Worm (Caenorhabditis elegans) whole organism, L1 larva: Measurements from ENCODE around the gene npl-4.2.
A peak's percentile ranks its signal among the peaks of the same experiment; 100 is the strongest.

ENCODE experiments used
- aha-1 ChIP-seq: fragments of 150-350 bp; optimal IDR thresholded peaks from 2 replicates; lab custom pipeline; 2014; ENCODE audit warnings: missing biosample characterization, missing genetic modification characterization
- alr-1 ChIP-seq: fragments of 200-800 bp; sonication (Bioruptor generic); optimal IDR thresholded peaks from 2 replicates; lab custom pipeline; 2018; ENCODE audit warnings: borderline replicate concordance, mild to moderate bottlenecking, missing genetic modification characterization, missing compliant biosample characterization
- ama-1 ChIP-seq: fragments of 150-350 bp; optimal IDR thresholded peaks from 2 replicates; lab custom pipeline; 2014
- blmp-1 ChIP-seq: fragments of 150-350 bp; optimal IDR thresholded peaks from 2 replicates; lab custom pipeline; 2014; ENCODE audit warnings: missing biosample characterization, missing genetic modification characterization
- ceh-82 ChIP-seq, 3 experiments: fragments of 150-350 bp in 1 of 3; sonication (generic microtip) in 2 of 3; optimal IDR thresholded peaks; 2 replicates each; lab custom pipeline; 2014 to 2017; ENCODE audit warnings: missing biosample characterization in 3 of 3, missing genetic modification characterization in 3 of 3
- ceh-88 ChIP-seq: fragments of 200-800 bp; sonication (Bioruptor generic); IDR thresholded peaks from 2 replicates; pipeline ENCODE4 v1.3.6; 2022; ENCODE audit warnings: missing genetic modification characterization, missing compliant biosample characterization
- ceh-90 ChIP-seq: sonication (generic microtip); optimal IDR thresholded peaks from 2 replicates; lab custom pipeline; 2016; ENCODE audit warnings: missing genetic modification characterization, missing compliant biosample characterization
- dsc-1 ChIP-seq: sonication (generic microtip); optimal IDR thresholded peaks from 2 replicates; lab custom pipeline; 2016; ENCODE audit warnings: mild to moderate bottlenecking, missing genetic modification characterization, missing compliant biosample characterization
- efl-1 ChIP-seq, 4 experiments: fragments of 150-350 bp; optimal IDR thresholded peaks in 3 of 4; peaks in 1 of 4; 1 replicate in 1 of 4; 2 replicates in 3 of 4; lab custom pipeline; 2014; ENCODE audit warnings: missing biosample characterization in 2 of 4, missing genetic modification characterization in 2 of 4, missing genetic modification reagents in 2 of 4
- egl-27 ChIP-seq, 2 experiments: fragments of 150-350 bp in 1 of 2; sonication (generic microtip); optimal IDR thresholded peaks; 3 replicates each; lab custom pipeline; 2017 to 2018; ENCODE audit warnings: missing biosample characterization in 2 of 2, missing genetic modification characterization in 2 of 2, missing genetic modification reagents in 2 of 2
- elt-2 ChIP-seq: sonication (generic microtip); optimal IDR thresholded peaks from 2 replicates; lab custom pipeline; 2016; ENCODE audit warnings: missing genetic modification characterization, mild to moderate bottlenecking, inconsistent platforms, missing compliant biosample characterization, missing genetic modification reagents
- ets-5 ChIP-seq: fragments of 200-800 bp; sonication (Bioruptor generic); IDR thresholded peaks from 2 replicates; pipeline ENCODE4 v1.3.6; 2022; ENCODE audit warnings: missing genetic modification characterization, missing compliant biosample characterization
- fkh-10 ChIP-seq: sonication (generic microtip); optimal IDR thresholded peaks from 2 replicates; lab custom pipeline; 2017; ENCODE audit warnings: missing biosample characterization, missing genetic modification reagents, missing genetic modification characterization
- fkh-8 ChIP-seq: sonication (generic microtip); optimal IDR thresholded peaks from 2 replicates; lab custom pipeline; 2016; ENCODE audit warnings: mild to moderate bottlenecking, missing genetic modification characterization, missing compliant biosample characterization
- hlh-17 ChIP-seq: fragments of 200-800 bp; sonication (Bioruptor generic); optimal IDR thresholded peaks from 2 replicates; lab custom pipeline; 2018; ENCODE audit warnings: missing genetic modification characterization, mild to moderate bottlenecking, missing compliant biosample characterization, moderate library complexity, borderline replicate concordance
- irx-1 ChIP-seq: sonication (generic microtip); optimal IDR thresholded peaks from 2 replicates; lab custom pipeline; 2016; ENCODE audit warnings: missing genetic modification characterization, missing compliant biosample characterization
- lin-13 ChIP-seq: fragments of 150-350 bp; optimal IDR thresholded peaks from 2 replicates; lab custom pipeline; 2014; ENCODE audit warnings: missing biosample characterization, missing genetic modification reagents, missing genetic modification characterization
- lin-15B ChIP-seq: fragments of 150-350 bp; sonication (generic microtip); optimal IDR thresholded peaks from 3 replicates; lab custom pipeline; 2014; ENCODE audit warnings: missing biosample characterization, missing genetic modification characterization
- lin-35 ChIP-seq, 2 experiments: fragments of 150-350 bp; optimal IDR thresholded peaks; 2 replicates each; lab custom pipeline; 2014; ENCODE audit warnings: missing biosample characterization in 2 of 2, missing genetic modification characterization in 2 of 2, missing genetic modification reagents in 2 of 2
- lin-39 ChIP-seq: fragments of 150-350 bp; optimal IDR thresholded peaks from 2 replicates; lab custom pipeline; 2014; ENCODE audit warnings: missing biosample characterization, missing genetic modification reagents, missing genetic modification characterization
- lsy-2 ChIP-seq, 2 experiments: fragments of 150-350 bp; optimal IDR thresholded peaks; 2 replicates each; lab custom pipeline; 2014; ENCODE audit warnings: missing biosample characterization in 2 of 2, missing genetic modification characterization in 2 of 2
- mab-9 ChIP-seq: fragments of 200-800 bp; sonication (Bioruptor generic); IDR thresholded peaks from 2 replicates; pipeline ENCODE4 v1.3.6; 2022; ENCODE audit warnings: missing genetic modification reagents, missing genetic modification characterization, missing compliant biosample characterization
- mdl-1 ChIP-seq, 2 experiments: fragments of 150-350 bp; optimal IDR thresholded peaks; 2 replicates each; lab custom pipeline; 2014 to 2017; ENCODE audit warnings: missing biosample characterization in 2 of 2, missing genetic modification characterization in 2 of 2, inconsistent platforms in 1 of 2
- mef-2 ChIP-seq: fragments of 150-350 bp; optimal IDR thresholded peaks from 2 replicates; lab custom pipeline; 2014; ENCODE audit warnings: missing biosample characterization, missing genetic modification characterization
- mep-1 ChIP-seq: fragments of 150-350 bp; optimal IDR thresholded peaks from 2 replicates; lab custom pipeline; 2014; ENCODE audit warnings: missing biosample characterization, missing genetic modification characterization
- nhr-19 ChIP-seq: fragments of 200-800 bp; sonication (Bioruptor generic); conservative IDR thresholded peaks from 2 replicates; pipeline ENCODE4 v1.3.6; 2022; ENCODE audit warnings: missing genetic modification characterization, missing compliant biosample characterization
- nhr-20 ChIP-seq: sonication (generic microtip); optimal IDR thresholded peaks from 2 replicates; lab custom pipeline; 2016; ENCODE audit warnings: mild to moderate bottlenecking, missing genetic modification characterization, missing compliant biosample characterization
- nhr-237 ChIP-seq: fragments of 150-350 bp; optimal IDR thresholded peaks from 2 replicates; lab custom pipeline; 2014; ENCODE audit warnings: missing biosample characterization, missing genetic modification characterization
- nhr-28 ChIP-seq: fragments of 150-350 bp; optimal IDR thresholded peaks from 2 replicates; lab custom pipeline; 2014; ENCODE audit warnings: missing biosample characterization, missing genetic modification characterization
- nhr-76 ChIP-seq: sonication (generic microtip); optimal IDR thresholded peaks from 2 replicates; lab custom pipeline; 2017; ENCODE audit warnings: missing biosample characterization, missing genetic modification characterization
- nhr-77 ChIP-seq: fragments of 150-350 bp; optimal IDR thresholded peaks from 2 replicates; lab custom pipeline; 2014; ENCODE audit warnings: missing biosample characterization, missing genetic modification characterization
- nhr-84 ChIP-seq: sonication (generic microtip); optimal IDR thresholded peaks from 2 replicates; lab custom pipeline; 2017; ENCODE audit warnings: missing biosample characterization, missing genetic modification characterization
- nhr-85 ChIP-seq: sonication (generic microtip); peaks from one replicate; lab custom pipeline; 2016; ENCODE audit warnings: missing genetic modification characterization, inconsistent platforms, missing compliant biosample characterization
- pag-3 ChIP-seq: sonication (generic microtip); optimal IDR thresholded peaks from 2 replicates; lab custom pipeline; 2017; ENCODE audit warnings: missing genetic modification characterization, mild to moderate bottlenecking, missing compliant biosample characterization, antibody characterized with exemption, borderline replicate concordance; ENCODE audit not compliant: insufficient read depth
- skn-1 ChIP-seq: fragments of 150-350 bp; optimal IDR thresholded peaks from 2 replicates; lab custom pipeline; 2014; ENCODE audit warnings: missing biosample characterization, missing genetic modification characterization
- snpc-4 ChIP-seq: fragments of 150-350 bp; optimal IDR thresholded peaks from 2 replicates; lab custom pipeline; 2014; ENCODE audit warnings: missing biosample characterization, missing genetic modification characterization
- sup-37 ChIP-seq: fragments of 200-800 bp; sonication (Bioruptor generic); optimal IDR thresholded peaks from 2 replicates; lab custom pipeline; 2018; ENCODE audit warnings: mild to moderate bottlenecking, missing genetic modification characterization, missing compliant biosample characterization
- tbx-2 ChIP-seq: sonication (generic microtip); optimal IDR thresholded peaks from 2 replicates; lab custom pipeline; 2016; ENCODE audit warnings: missing genetic modification characterization, missing compliant biosample characterization
- tlp-1 ChIP-seq: fragments of 150-350 bp; optimal IDR thresholded peaks from 2 replicates; lab custom pipeline; 2014; ENCODE audit warnings: missing biosample characterization, missing genetic modification characterization
- unc-130 ChIP-seq: fragments of 150-350 bp; optimal IDR thresholded peaks from 2 replicates; lab custom pipeline; 2017; ENCODE audit warnings: missing biosample characterization, missing genetic modification characterization, inconsistent platforms
- unc-86 ChIP-seq: sonication (generic microtip); optimal IDR thresholded peaks from 2 replicates; lab custom pipeline; 2016; ENCODE audit warnings: missing genetic modification characterization, missing compliant biosample characterization
- vab-15 ChIP-seq: sonication (generic microtip); optimal IDR thresholded peaks from 2 replicates; lab custom pipeline; 2017; ENCODE audit warnings: missing genotype, mild to moderate bottlenecking, missing genetic modification characterization, missing compliant biosample characterization
- xbp-1 ChIP-seq: sonication (generic microtip); optimal IDR thresholded peaks from 2 replicates; lab custom pipeline; 2016; ENCODE audit warnings: missing genetic modification characterization, missing compliant biosample characterization
- zip-4 ChIP-seq: fragments of 200-800 bp; sonication (Bioruptor generic); optimal IDR thresholded peaks from 2 replicates; lab custom pipeline; 2018; ENCODE audit warnings: mild to moderate bottlenecking, missing genetic modification characterization, moderate library complexity, missing compliant biosample characterization
- ztf-11 ChIP-seq, 2 experiments: sonication (generic microtip); optimal IDR thresholded peaks; 2 replicates each; lab custom pipeline; 2016 to 2017; ENCODE audit warnings: missing genetic modification characterization in 2 of 2, missing biosample characterization in 1 of 2, missing compliant biosample characterization in 1 of 2
- ztf-4 ChIP-seq: fragments of 150-350 bp; optimal IDR thresholded peaks from 2 replicates; lab custom pipeline; 2014; ENCODE audit warnings: missing biosample characterization, missing genetic modification characterization

npl-4.2 gene

ce11 chrII:5660736-5661734 is 38.3 kb downstream of the npl-4.2 start, which contains the start of the genes ift-43 and mdt-26 (continued):
- peak; percentile 54 for TF ChIP-seq hlh-17 (GFP tag; lab: Kevin White, UChicago)
- peak; percentile 88 for TF ChIP-seq unc-86
- peak; percentile 80 for TF ChIP-seq mab-9
- no peak for TF ChIP-seq egl-27 (tag; optimal IDR thresholded peaks at IDR 0.05; lab: Kevin White, UChicago)
- peak; percentile 90 for TF ChIP-seq nhr-20 (tag; lab: Kevin White, UChicago)
- TF ChIP-seq lin-39 (tag; lab: Kevin White, UChicago) = peak; percentile 38
- TF ChIP-seq lsy-2 (tag; optimal IDR thresholded peaks at IDR 0.05; lab: Kevin White, UChicago) = peak; percentile 83 to 90
- peak; percentile 44 for TF ChIP-seq blmp-1 (tag; lab: Kevin White, UChicago)
- peak; percentile 84 for TF ChIP-seq skn-1 (tag; lab: Kevin White, UChicago)
- peak; percentile 67 for TF ChIP-seq lin-13 (GFP tag; lab: Kevin White, UChicago)
- peak; percentile 77 to 79 for TF ChIP-seq lin-35 (GFP tag; optimal IDR thresholded peaks at IDR 0.05; lab: Kevin White, UChicago)
- TF ChIP-seq lin-15B (tag; lab: Kevin White, UChicago) = peak; percentile 67
- TF ChIP-seq mef-2 = no peak
- TF ChIP-seq irx-1 (tag; lab: Kevin White, UChicago) = peak; percentile 87
- TF ChIP-seq ceh-88 (GFP tag; lab: Robert Waterston, UW) = peak; percentile 71
- peak; percentile 82 for TF ChIP-seq sup-37 (GFP tag; lab: Kevin White, UChicago)
- peak; percentile 76 for TF ChIP-seq fkh-10 (GFP tag; lab: Kevin White, UChicago)
- no peak for TF ChIP-seq nhr-28 (tag; lab: Kevin White, UChicago)
- peak; percentile 58 for TF ChIP-seq snpc-4 (tag; lab: Kevin White, UChicago)
- TF ChIP-seq vab-15 = no peak
- no peak for TF ChIP-seq alr-1 (tag; lab: Kevin White, UChicago)
- peak in 1 of 2 experiments; percentile 78 for TF ChIP-seq mdl-1 (tag; optimal IDR thresholded peaks at IDR 0.05; lab: Kevin White, UChicago)
- peak; percentile 92 for TF ChIP-seq tbx-2
- TF ChIP-seq tlp-1 (tag; lab: Kevin White, UChicago) = no peak
- peak; percentile 44 for TF ChIP-seq nhr-76 (tag; lab: Kevin White, UChicago)
- peak; percentile 93 for TF ChIP-seq dsc-1 (tag; lab: Kevin White, UChicago)
- peak; percentile 99 for TF ChIP-seq ama-1 (lab: Kevin White, UChicago)
- peak; percentile 1 for TF ChIP-seq pag-3 (tag; lab: Kevin White, UChicago)
- peak; percentile 74 for TF ChIP-seq mep-1 (tag; lab: Kevin White, UChicago)
- peak; percentile 2 for TF ChIP-seq aha-1 (tag; lab: Kevin White, UChicago)
- peak; percentile 66 for TF ChIP-seq nhr-77 (tag; lab: Kevin White, UChicago)
- no peak for TF ChIP-seq nhr-84 (tag; lab: Kevin White, UChicago)
- TF ChIP-seq zip-4 = peak; percentile 77
- TF ChIP-seq ceh-90 (tag; lab: Kevin White, UChicago) = no peak
- TF ChIP-seq elt-2 (tag; lab: Kevin White, UChicago) = peak; percentile 57
- peak; percentile 90 for TF ChIP-seq fkh-8 (tag; lab: Kevin White, UChicago)
- TF ChIP-seq nhr-19 (GFP tag; lab: Robert Waterston, UW) = peak; percentile 81
- peak; percentile 68 to 74 for TF ChIP-seq efl-1 (optimal IDR thresholded peaks at IDR 0.05; lab: Kevin White, UChicago)
- peak; percentile 64 to 96 for TF ChIP-seq efl-1 (GFP tag; optimal IDR thresholded peaks at IDR 0.05 in 1 of 2; lab: Kevin White, UChicago)
- TF ChIP-seq ztf-4 = peak; percentile 73
- peak; percentile 96 for TF ChIP-seq xbp-1
- peak; percentile 74 for TF ChIP-seq nhr-237
- TF ChIP-seq nhr-85 (tag; lab: Kevin White, UChicago) = peak; percentile 87
- TF ChIP-seq ztf-11 (tag; optimal IDR thresholded peaks at IDR 0.05; lab: Kevin White, UChicago) = peak in 1 of 2 experiments; percentile 82
- TF ChIP-seq ceh-82 (tag; optimal IDR thresholded peaks at IDR 0.05; lab: Kevin White, UChicago) = peak; percentile 17 to 89 (median 77)
- no peak for TF ChIP-seq unc-130
- TF ChIP-seq ets-5 (GFP tag; lab: Robert Waterston, UW) = no peak
